Fruit fly (Drosophila melanogaster) whole organism, embryonic: Measurements from ENCODE around the gene CG15034.

Source experiments
- Atf3 ChIP-seq: fragments of 200-800 bp; sonication (Bioruptor generic); optimal IDR thresholded peaks from 3 replicates; lab custom pipeline; 2016; ENCODE audit warnings: missing biosample characterization, missing genetic modification characterization
- CG10462 ChIP-seq: fragments of 200-800 bp; sonication (Bioruptor generic); optimal IDR thresholded peaks from 2 replicates; lab custom pipeline; 2016; ENCODE audit warnings: missing biosample characterization, missing genetic modification characterization
- CG10565 ChIP-seq: fragments of 200-800 bp; sonication (Bioruptor generic); optimal IDR thresholded peaks from 3 replicates; lab custom pipeline; 2016; ENCODE audit warnings: missing biosample characterization, mild to moderate bottlenecking, missing genetic modification characterization
- CG11093 ChIP-seq: fragments of 200-800 bp; sonication (Bioruptor generic); IDR thresholded peaks from 3 replicates; pipeline ENCODE4 v1.3.6; 2022; ENCODE audit warnings: missing biosample characterization, missing genetic modification characterization
- CG11560 ChIP-seq: fragments of 200-800 bp; sonication (Bioruptor generic); IDR thresholded peaks from 3 replicates; pipeline ENCODE4 v1.3.6; 2022; ENCODE audit warnings: missing biosample characterization, missing genetic modification characterization
- CG12391 ChIP-seq: fragments of 200-800 bp; sonication (Bioruptor generic); optimal IDR thresholded peaks from 3 replicates; lab custom pipeline; 2018; ENCODE audit warnings: missing biosample characterization, mild to moderate bottlenecking, missing genetic modification characterization, moderate library complexity
- CG15011 ChIP-seq: fragments of 200-800 bp; sonication (Bioruptor generic); optimal IDR thresholded peaks from 3 replicates; lab custom pipeline; 2018; ENCODE audit warnings: missing biosample characterization, mild to moderate bottlenecking, missing genetic modification characterization
- CG17829 ChIP-seq: fragments of 200-800 bp; optimal IDR thresholded peaks from 2 replicates; lab custom pipeline; 2019; ENCODE audit warnings: missing biosample characterization, mild to moderate bottlenecking, missing genetic modification characterization, moderate library complexity
- CG3281 ChIP-seq: fragments of 200-800 bp; sonication (Bioruptor generic); optimal IDR thresholded peaks from 3 replicates; lab custom pipeline; 2017; ENCODE audit warnings: missing biosample characterization, mild to moderate bottlenecking, missing genetic modification characterization
- CG34224 ChIP-seq: fragments of 200-800 bp; sonication (Bioruptor generic); IDR thresholded peaks from 3 replicates; pipeline ENCODE4 v1.3.6; 2022; ENCODE audit warnings: missing biosample characterization, missing genetic modification characterization; ENCODE audit not compliant: partially characterized antibody
- CG4404 ChIP-seq: fragments of 200-800 bp; sonication (Bioruptor generic); IDR thresholded peaks from 2 replicates; pipeline ENCODE4 v1.3.6; 2022; ENCODE audit warnings: missing biosample characterization, missing genetic modification characterization
- CG6272 ChIP-seq: fragments of 200-800 bp; sonication (Bioruptor generic); IDR thresholded peaks from 2 replicates; pipeline ENCODE4 v1.3.6; 2022; ENCODE audit warnings: missing biosample characterization, missing genetic modification characterization
- CG6791 ChIP-seq: fragments of 200-800 bp; sonication (Bioruptor generic); IDR thresholded peaks from 3 replicates; pipeline ENCODE4 v1.3.6; 2022; ENCODE audit warnings: missing biosample characterization, missing genetic modification characterization; ENCODE audit not compliant: partially characterized antibody
- CG6854 ChIP-seq: fragments of 200-800 bp; sonication (Bioruptor generic); optimal IDR thresholded peaks from 3 replicates; lab custom pipeline; 2017; ENCODE audit warnings: missing biosample characterization, mild to moderate bottlenecking, missing genetic modification characterization
- CG7357 ChIP-seq: fragments of 200-800 bp; sonication (Bioruptor generic); IDR thresholded peaks from 3 replicates; pipeline ENCODE4 v1.3.6; 2022; ENCODE audit warnings: missing biosample characterization, missing genetic modification characterization
- CG7745 ChIP-seq: fragments of 200-800 bp; sonication (Bioruptor generic); optimal IDR thresholded peaks from 2 replicates; lab custom pipeline; 2018; ENCODE audit warnings: missing biosample characterization, mild to moderate bottlenecking, missing genetic modification characterization, moderate library complexity
- CG7963 ChIP-seq: fragments of 200-800 bp; sonication (Bioruptor generic); IDR thresholded peaks from 3 replicates; pipeline ENCODE4 v1.3.6; 2022; ENCODE audit warnings: missing biosample characterization, missing genetic modification characterization; ENCODE audit not compliant: partially characterized antibody
- CrebB ChIP-seq: fragments of 200-800 bp; sonication (Bioruptor generic); optimal IDR thresholded peaks from 3 replicates; lab custom pipeline; 2018; ENCODE audit warnings: missing biosample characterization, mild to moderate bottlenecking, missing genetic modification characterization
- Ets97D ChIP-seq: fragments of 200-800 bp; sonication (Bioruptor generic); optimal IDR thresholded peaks from 3 replicates; lab custom pipeline; 2016; ENCODE audit warnings: missing biosample characterization, missing genetic modification characterization
- HmgZ ChIP-seq: fragments of 200-800 bp; sonication (Bioruptor generic); optimal IDR thresholded peaks from 2 replicates; lab custom pipeline; 2018; ENCODE audit warnings: missing biosample characterization, mild to moderate bottlenecking, missing genetic modification characterization
- Hmx ChIP-seq: fragments of 200-800 bp; sonication (Bioruptor generic); optimal IDR thresholded peaks from 2 replicates; lab custom pipeline; 2016; ENCODE audit warnings: missing biosample characterization, missing genetic modification characterization
- Hr78 ChIP-seq, 2 experiments: fragments of 200-800 bp in 1 of 2; fragments of >200 bp in 1 of 2; sonication (Bioruptor generic) in 1 of 2; optimal IDR thresholded peaks; 2 replicates each; lab custom pipeline; 2017 to 2019; ENCODE audit warnings: missing biosample characterization in 2 of 2, missing genetic modification characterization in 2 of 2, mild to moderate bottlenecking in 1 of 2, moderate library complexity in 1 of 2
- Kr ChIP-seq: fragments of 200-800 bp; sonication (Bioruptor generic); optimal IDR thresholded peaks from 2 replicates; lab custom pipeline; 2017; ENCODE audit warnings: missing biosample characterization, mild to moderate bottlenecking, missing genetic modification characterization
- Nf-YC ChIP-seq: fragments of 200-800 bp; optimal IDR thresholded peaks from 3 replicates; lab custom pipeline; 2019; ENCODE audit warnings: missing biosample characterization, mild to moderate bottlenecking, missing genetic modification characterization, moderate library complexity
- Taf1 ChIP-seq: fragments of 200-800 bp; sonication (Bioruptor generic); IDR thresholded peaks from 2 replicates; pipeline ENCODE4 v1.3.6; 2022; ENCODE audit warnings: missing biosample characterization, missing genetic modification characterization
- cato ChIP-seq: fragments of 200-800 bp; sonication (Bioruptor generic); optimal IDR thresholded peaks from 2 replicates; lab custom pipeline; 2016; ENCODE audit warnings: missing biosample characterization, missing genetic modification characterization, borderline replicate concordance
- chif ChIP-seq, 2 experiments: fragments of 200-800 bp; sonication (Bioruptor generic); optimal IDR thresholded peaks; 3 replicates each; lab custom pipeline; 2016; ENCODE audit warnings: missing biosample characterization in 2 of 2, missing genetic modification characterization in 2 of 2
- chn ChIP-seq: fragments of 200-800 bp; sonication (Bioruptor generic); optimal IDR thresholded peaks from 2 replicates; lab custom pipeline; 2016; ENCODE audit warnings: missing biosample characterization, missing genetic modification characterization
- dati ChIP-seq: fragments of 200-800 bp; sonication (Bioruptor generic); IDR thresholded peaks from 2 replicates; pipeline ENCODE4 v1.3.6; 2022; ENCODE audit warnings: missing biosample characterization, missing genetic modification characterization
- disco-r ChIP-seq: fragments of 200-800 bp; sonication (Bioruptor generic); optimal IDR thresholded peaks from 2 replicates; lab custom pipeline; 2016; ENCODE audit warnings: missing biosample characterization, missing genetic modification characterization
- ewg ChIP-seq: fragments of 200-800 bp; sonication (Bioruptor generic); optimal IDR thresholded peaks from 3 replicates; lab custom pipeline; 2017; ENCODE audit warnings: mild to moderate bottlenecking, missing biosample characterization, missing genetic modification reagents, missing genetic modification characterization
- gsb-n ChIP-seq: fragments of 200-800 bp; sonication (Bioruptor generic); optimal IDR thresholded peaks from 3 replicates; lab custom pipeline; 2018; ENCODE audit warnings: missing biosample characterization, mild to moderate bottlenecking, missing genetic modification characterization
- kni ChIP-seq: fragments of 200-800 bp; sonication (Bioruptor generic); optimal IDR thresholded peaks from 3 replicates; lab custom pipeline; 2017; ENCODE audit warnings: mild to moderate bottlenecking, missing biosample characterization, missing genetic modification reagents, missing genetic modification characterization
- nerfin-1 ChIP-seq: fragments of 200-800 bp; sonication (Bioruptor generic); optimal IDR thresholded peaks from 3 replicates; lab custom pipeline; 2019; ENCODE audit warnings: missing biosample characterization, mild to moderate bottlenecking, missing genetic modification characterization, moderate library complexity
- nom ChIP-seq: fragments of 200-800 bp; sonication (Bioruptor generic); optimal IDR thresholded peaks from 2 replicates; lab custom pipeline; 2017; ENCODE audit warnings: missing biosample characterization, missing genetic modification characterization, mild to moderate bottlenecking, moderate library complexity, missing genetic modification reagents
- pzg ChIP-seq: fragments of 200-800 bp; sonication (Bioruptor generic); optimal IDR thresholded peaks from 3 replicates; lab custom pipeline; 2018; ENCODE audit warnings: missing biosample characterization, mild to moderate bottlenecking, missing genetic modification characterization, moderate library complexity
- ranshi ChIP-seq: fragments of 200-800 bp; sonication (Bioruptor generic); IDR thresholded peaks from 2 replicates; pipeline ENCODE4 v1.3.6; 2022; ENCODE audit warnings: missing biosample characterization, missing genetic modification characterization
- ro ChIP-seq: fragments of 200-800 bp; sonication (Bioruptor generic); IDR thresholded peaks from 2 replicates; pipeline ENCODE4 v1.3.6; 2022; ENCODE audit warnings: missing biosample characterization, missing genetic modification characterization
- row ChIP-seq: fragments of 200-800 bp; sonication (Bioruptor generic); IDR thresholded peaks from 3 replicates; pipeline ENCODE4 v1.3.6; 2022; ENCODE audit warnings: missing biosample characterization, missing genetic modification characterization
- so ChIP-seq: fragments of 200-800 bp; sonication (Bioruptor generic); IDR thresholded peaks from 3 replicates; pipeline ENCODE4 v1.3.6; 2022; ENCODE audit warnings: missing biosample characterization, missing genetic modification characterization
- sr ChIP-seq: fragments of 200-800 bp; sonication (Bioruptor generic); IDR thresholded peaks from 3 replicates; pipeline ENCODE4 v1.3.6; 2022; ENCODE audit warnings: missing biosample characterization, missing genetic modification characterization
- stwl ChIP-seq: fragments of 200-800 bp; sonication (Bioruptor generic); optimal IDR thresholded peaks from 3 replicates; lab custom pipeline; 2018; ENCODE audit warnings: missing biosample characterization, mild to moderate bottlenecking, missing genetic modification characterization, moderate library complexity
- tap ChIP-seq: fragments of 200-800 bp; optimal IDR thresholded peaks from 3 replicates; lab custom pipeline; 2019; ENCODE audit warnings: missing biosample characterization, mild to moderate bottlenecking, missing genetic modification characterization, moderate library complexity
- tin ChIP-seq: fragments of 200-800 bp; sonication (Bioruptor generic); optimal IDR thresholded peaks from 3 replicates; lab custom pipeline; 2016; ENCODE audit warnings: missing biosample characterization, missing genetic modification characterization
- yki ChIP-seq: fragments of >200 bp; optimal IDR thresholded peaks from 3 replicates; lab custom pipeline; 2018
- z ChIP-seq: fragments of 200-800 bp; sonication (Bioruptor generic); IDR thresholded peaks from 3 replicates; pipeline ENCODE4 v1.3.6; 2022; ENCODE audit warnings: missing biosample characterization, missing genetic modification characterization
- zen ChIP-seq: fragments of 200-800 bp; sonication (Bioruptor generic); optimal IDR thresholded peaks from 3 replicates; lab custom pipeline; 2018; ENCODE audit warnings: missing biosample characterization, mild to moderate bottlenecking, missing genetic modification characterization, moderate library complexity
- zfh2 ChIP-seq: fragments of 200-800 bp; sonication (Bioruptor generic); optimal IDR thresholded peaks from 2 replicates; lab custom pipeline; 2016; ENCODE audit warnings: missing biosample characterization, missing genetic modification characterization

CG15034 gene

dm6 chrX:7336121-7336961, 11.0 kb downstream of the CG15034 start (continued):
- TF ChIP-seq tap (tag; lab: Kevin White, UChicago) (peak; percentile 92), gsb-n (tag; lab: Kevin White, UChicago) (peak; percentile 93), sr (GFP tag; lab: Robert Waterston, UW) (peak; percentile 47; the same call in 1 of the 3 replicates), cato (peak; percentile 86), Nf-YC (peak; percentile 67), chn (GFP tag; lab: Kevin White, UChicago) (peak; percentile 89), Hr78 (GFP tag; optimal IDR thresholded peaks at IDR 0.05; lab: Kevin White, UChicago) (peak in 1 of 2 experiments; percentile 69), yki (peak; percentile 8), CG12391 (tag; lab: Kevin White, UChicago) (peak; percentile 95), CG34224 (GFP tag; lab: Robert Waterston, UW) (no peak), so (GFP tag; lab: Robert Waterston, UW) (peak; percentile 87), stwl (peak; percentile 34), CG6791 (no peak), CG15011 (peak; percentile 83), CG3281 (GFP tag; lab: Kevin White, UChicago) (peak; percentile 86), Kr (GFP tag; lab: Kevin White, UChicago) (no peak), Atf3 (GFP tag; lab: Kevin White, UChicago) (peak; percentile 89), Ets97D (GFP tag; lab: Kevin White, UChicago) (peak; percentile 66), ewg (GFP tag; lab: Kevin White, UChicago) (peak; percentile 87), z (no peak), HmgZ (tag; lab: Kevin White, UChicago) (peak; percentile 85), Taf1 (GFP tag; lab: Robert Waterston, UW) (peak; percentile 44; the same call in 1 of the 2 replicates), CG7357 (GFP tag; lab: Robert Waterston, UW) (peak; percentile 79), Hmx (GFP tag; lab: Kevin White, UChicago) (peak; percentile 52), zen (tag; lab: Kevin White, UChicago) (peak; percentile 89), nom (GFP tag; lab: Kevin White, UChicago) (no peak), CG11093 (peak; percentile 80), CrebB (tag; lab: Kevin White, UChicago) (peak; percentile 85), CG17829 (peak; percentile 95), zfh2 (peak; percentile 35), ranshi (peak; percentile 76), nerfin-1 (tag; lab: Kevin White, UChicago) (peak; percentile 91), disco-r (GFP tag; lab: Kevin White, UChicago) (peak; percentile 71), CG4404 (GFP tag; lab: Robert Waterston, UW) (peak; percentile 75), kni (no peak), CG7745 (peak; percentile 69), CG11560 (tag; lab: Robert Waterston, UW) (peak; percentile 60; the same call in 1 of the 3 replicates), chif (GFP tag; optimal IDR thresholded peaks at IDR 0.05; lab: Kevin White, UChicago) (peak; percentile 93 to 94), dati (GFP tag; lab: Robert Waterston, UW) (peak; percentile 72), CG7963 (GFP tag; lab: Robert Waterston, UW) (no peak), CG6854 (peak; percentile 69), CG10462 (GFP tag; lab: Kevin White, UChicago) (peak; percentile 87), pzg (peak; percentile 1), CG6272 (GFP tag; lab: Robert Waterston, UW) (peak; percentile 77; the same call in 1 of the 2 replicates), CG10565 (GFP tag; lab: Kevin White, UChicago) (peak; percentile 67), ro (GFP tag; lab: Robert Waterston, UW) (peak; percentile 54; the same call in 1 of the 2 replicates), row (GFP tag; lab: Robert Waterston, UW) (peak; percentile 92), tin (peak; percentile 91)
